Worm (Caenorhabditis elegans): ENCODE data around the gene mif-2.

ce11 chrV:11986078-11986869 lies 8.0 kb upstream of the mif-2 start:
- no peak for TF ChIP-seq odd-2 (tag; optimal IDR thresholded peaks at IDR 0.05)
- TF ChIP-seq tbx-2 (tag; optimal IDR thresholded peaks at IDR 0.05), result no peak
- TF ChIP-seq unc-86 (tag; optimal IDR thresholded peaks at IDR 0.05), result no peak
- no peak for TF ChIP-seq lim-6 (tag; optimal IDR thresholded peaks at IDR 0.05)
